Worm (Caenorhabditis elegans) whole organism, young adult: ENCODE results near the gene dph-3.

Experiments used
- C17E4.6 ChIP-seq: fragments of 200-800 bp; sonication (Bioruptor generic); IDR thresholded peaks from 2 replicates; pipeline ENCODE4 v1.3.6; 2022; ENCODE audit warnings: missing genetic modification reagents, missing genetic modification characterization, missing compliant biosample characterization
- F55B11.4 ChIP-seq: sonication (generic microtip); optimal IDR thresholded peaks from 2 replicates; lab custom pipeline; 2016; ENCODE audit warnings: missing compliant biosample characterization, missing genetic modification characterization, borderline replicate concordance; ENCODE audit not compliant: insufficient read depth
- K11D2.4 ChIP-seq: fragments of 200-800 bp; sonication (Bioruptor generic); IDR thresholded peaks from 2 replicates; pipeline ENCODE4 v1.3.6; 2022; ENCODE audit warnings: missing genetic modification reagents, missing genetic modification characterization, missing compliant biosample characterization
- Y79H2A.3 ChIP-seq: fragments of 200-800 bp; sonication (Bioruptor generic); conservative IDR thresholded peaks from 2 replicates; pipeline ENCODE4 v1.3.6; 2022; ENCODE audit warnings: missing genetic modification reagents, missing genetic modification characterization, missing compliant biosample characterization
- ZK185.1 ChIP-seq: sonication (generic microtip); optimal IDR thresholded peaks from 2 replicates; lab custom pipeline; 2016; ENCODE audit warnings: mild to moderate bottlenecking, missing genetic modification characterization, missing compliant biosample characterization; ENCODE audit not compliant: poor library complexity, severe bottlenecking
- attf-5 ChIP-seq: fragments of 200-800 bp; sonication (Bioruptor generic); optimal IDR thresholded peaks from 2 replicates; lab custom pipeline; 2018; ENCODE audit warnings: mild to moderate bottlenecking, missing genetic modification characterization, missing compliant biosample characterization
- cebp-1 ChIP-seq, 2 experiments: fragments of 200-800 bp in 1 of 2; sonication (Bioruptor generic) in 1 of 2; sonication (generic microtip) in 1 of 2; IDR thresholded peaks in 1 of 2; optimal IDR thresholded peaks in 1 of 2; 2 replicates each; pipeline versions ENCODE4 v1.3.6 to Lab custom; 2017 to 2022; ENCODE audit warnings: missing compliant biosample characterization in 2 of 2, missing genetic modification characterization in 2 of 2, mild to moderate bottlenecking in 1 of 2, missing genetic modification reagents in 1 of 2, moderate library complexity in 1 of 2
- ceh-100 ChIP-seq: fragments of 200-800 bp; sonication (Bioruptor generic); IDR thresholded peaks from 2 replicates; pipeline ENCODE4 v1.3.6; 2022; ENCODE audit warnings: missing genetic modification reagents, missing genetic modification characterization, missing compliant biosample characterization
- ceh-40 ChIP-seq: fragments of 200-800 bp; sonication (Bioruptor generic); IDR thresholded peaks from 2 replicates; pipeline ENCODE4 v1.3.6; 2022; ENCODE audit warnings: missing genetic modification characterization, missing compliant biosample characterization
- him-1 ChIP-seq: sonication (generic microtip); optimal IDR thresholded peaks from 2 replicates; lab custom pipeline; 2016; ENCODE audit warnings: missing genotype, missing genetic modification reagents, missing genetic modification characterization, missing compliant biosample characterization
- hlh-12 ChIP-seq: sonication (generic microtip); optimal IDR thresholded peaks from 2 replicates; lab custom pipeline; 2016; ENCODE audit warnings: missing genetic modification characterization, missing compliant biosample characterization
- hmg-1.2 ChIP-seq: fragments of 200-800 bp; sonication (Bioruptor generic); IDR thresholded peaks from 2 replicates; pipeline ENCODE4 v1.3.6; 2022; ENCODE audit warnings: missing genetic modification reagents, missing genetic modification characterization, missing compliant biosample characterization
- hmg-20 ChIP-seq: fragments of 200-800 bp; sonication (Bioruptor generic); IDR thresholded peaks from 2 replicates; pipeline ENCODE4 v1.3.6; 2022; ENCODE audit warnings: missing genetic modification reagents, missing genetic modification characterization, missing compliant biosample characterization
- lin-35 ChIP-seq, 3 experiments: fragments of 150-350 bp in 2 of 3; sonication (generic microtip) in 1 of 3; optimal IDR thresholded peaks; 2 replicates each; lab custom pipeline; 2014 to 2018; ENCODE audit warnings: missing biosample characterization in 3 of 3, missing genetic modification characterization in 3 of 3, missing genetic modification reagents in 3 of 3
- lir-1 ChIP-seq: fragments of 200-800 bp; sonication (Bioruptor generic); conservative IDR thresholded peaks from 2 replicates; pipeline ENCODE4 v1.3.6; 2022; ENCODE audit warnings: missing genetic modification reagents, missing genetic modification characterization, missing compliant biosample characterization
- lsl-1 ChIP-seq: fragments of 200-800 bp; sonication (Bioruptor generic); optimal IDR thresholded peaks from 2 replicates; lab custom pipeline; 2018; ENCODE audit warnings: mild to moderate bottlenecking, missing genetic modification characterization, moderate library complexity, missing compliant biosample characterization
- madf-10 ChIP-seq: sonication (generic microtip); optimal IDR thresholded peaks from 2 replicates; lab custom pipeline; 2016; ENCODE audit warnings: mild to moderate bottlenecking, missing genetic modification characterization, missing compliant biosample characterization
- mcd-1 ChIP-seq: fragments of 200-800 bp; sonication (Bioruptor generic); IDR thresholded peaks from 2 replicates; pipeline ENCODE4 v1.3.6; 2022; ENCODE audit warnings: missing genetic modification reagents, missing genetic modification characterization, missing compliant biosample characterization
- mxl-1 ChIP-seq: sonication (generic microtip); optimal IDR thresholded peaks from 2 replicates; lab custom pipeline; 2016; ENCODE audit warnings: missing genetic modification characterization, missing compliant biosample characterization
- nfya-1 ChIP-seq: sonication (generic microtip); optimal IDR thresholded peaks from 2 replicates; lab custom pipeline; 2017; ENCODE audit warnings: antibody characterized with exemption, missing compliant biosample characterization, missing genetic modification characterization, borderline replicate concordance; ENCODE audit not compliant: insufficient read depth
- nfyb-1 ChIP-seq: fragments of 200-800 bp; sonication (Bioruptor generic); IDR thresholded peaks from 2 replicates; pipeline ENCODE4 v1.3.6; 2022; ENCODE audit warnings: missing genetic modification reagents, missing genetic modification characterization, missing compliant biosample characterization
- nhr-179 ChIP-seq: sonication (generic microtip); optimal IDR thresholded peaks from 2 replicates; lab custom pipeline; 2016; ENCODE audit warnings: mild to moderate bottlenecking, missing genetic modification characterization, missing compliant biosample characterization
- nhr-80 ChIP-seq: sonication (generic microtip); optimal IDR thresholded peaks from 2 replicates; lab custom pipeline; 2016; ENCODE audit warnings: missing genetic modification characterization, missing compliant biosample characterization
- rec-8 ChIP-seq, 2 experiments: sonication (generic microtip); optimal IDR thresholded peaks; 2 replicates each; lab custom pipeline; 2016; ENCODE audit warnings: mild to moderate bottlenecking in 2 of 2, missing genetic modification characterization in 2 of 2, missing genetic modification reagents in 2 of 2, missing genotype in 2 of 2, missing biosample characterization in 1 of 2, missing compliant biosample characterization in 1 of 2, moderate library complexity in 1 of 2
- snpc-1.1 ChIP-seq: sonication (generic microtip); optimal IDR thresholded peaks from 2 replicates; lab custom pipeline; 2017; ENCODE audit warnings: missing genetic modification characterization, mild to moderate bottlenecking, missing compliant biosample characterization, antibody characterized with exemption, moderate library complexity, missing genotype, missing genetic modification reagents; ENCODE audit not compliant: insufficient read depth
- snpc-3.4 ChIP-seq: sonication (generic microtip); optimal IDR thresholded peaks from 2 replicates; lab custom pipeline; 2017; ENCODE audit warnings: missing genetic modification characterization, mild to moderate bottlenecking, missing compliant biosample characterization, antibody characterized with exemption, moderate library complexity, missing genotype, missing genetic modification reagents
- snpc-4 ChIP-seq, 5 experiments: fragments of 150-350 bp in 1 of 5; sonication (generic microtip) in 4 of 5; optimal IDR thresholded peaks; 2 replicates each; lab custom pipeline; 2014 to 2018; ENCODE audit warnings: missing genetic modification characterization in 5 of 5, missing biosample characterization in 3 of 5, antibody characterized with exemption in 2 of 5, mild to moderate bottlenecking in 2 of 5, missing compliant biosample characterization in 2 of 5, missing genotype in 2 of 5, moderate library complexity in 2 of 5, missing genetic modification reagents in 1 of 5
- sptf-2 ChIP-seq: fragments of 200-800 bp; sonication (Bioruptor generic); optimal IDR thresholded peaks from 2 replicates; lab custom pipeline; 2018; ENCODE audit warnings: mild to moderate bottlenecking, missing genetic modification characterization, missing compliant biosample characterization
- tbx-9 ChIP-seq: sonication (generic microtip); optimal IDR thresholded peaks from 2 replicates; lab custom pipeline; 2016; ENCODE audit warnings: borderline replicate concordance, missing genetic modification characterization, inconsistent platforms, missing compliant biosample characterization

dph-3 gene

ce11 chrIV:9728376-9728775, 21.4 kb downstream of the dph-3 start, which contains the start of gene nhr-100:
TSS of gene nhr-100 (plus strand) at chrIV:9728676.
- no peak for TF ChIP-seq C17E4.6 (GFP tag; lab: Robert Waterston, UW)
- no peak for TF ChIP-seq rec-8 (tag; optimal IDR thresholded peaks at IDR 0.05; lab: Kevin White, UChicago)
- TF ChIP-seq lir-1 = no peak
- TF ChIP-seq nhr-179 (tag; lab: Kevin White, UChicago) = no peak
- no peak for TF ChIP-seq snpc-3.4 (tag; lab: Kevin White, UChicago)
- no peak for TF ChIP-seq ceh-40 (GFP tag; lab: Robert Waterston, UW)
- no peak for TF ChIP-seq mcd-1 (GFP tag; lab: Robert Waterston, UW)
- no peak for TF ChIP-seq hlh-12 (tag; lab: Kevin White, UChicago)
- no peak for TF ChIP-seq hmg-20
- no peak for TF ChIP-seq him-1
- no peak for TF ChIP-seq K11D2.4 (GFP tag; lab: Robert Waterston, UW)
- no peak for TF ChIP-seq ZK185.1 (tag; lab: Kevin White, UChicago)
- TF ChIP-seq mxl-1 (tag; lab: Kevin White, UChicago) = no peak
- TF ChIP-seq nfya-1 (tag; lab: Kevin White, UChicago) = no peak
- no peak for TF ChIP-seq snpc-1.1 (tag; lab: Kevin White, UChicago)
- TF ChIP-seq madf-10 = no peak

DNA sequence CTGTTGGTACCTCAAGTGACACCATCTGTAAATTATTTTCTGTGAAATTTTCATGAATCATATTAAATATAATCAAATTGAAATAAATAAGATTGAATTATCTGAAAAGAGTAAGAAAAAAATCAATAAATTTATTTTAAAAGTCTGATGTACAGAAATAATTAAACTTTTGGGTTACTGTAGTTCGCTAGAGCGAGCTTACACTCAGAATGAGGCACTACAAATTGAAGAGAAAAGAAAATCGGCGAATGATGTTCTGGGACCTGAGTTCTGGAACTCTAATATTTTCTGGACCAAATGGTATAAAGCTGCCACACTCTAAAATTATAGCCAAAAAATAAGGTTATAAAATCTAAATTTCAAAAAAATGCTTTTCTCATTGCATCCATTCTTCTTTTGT, 27.0 kb downstream of the dph-3 start:
- TF ChIP-seq sptf-2 (GFP tag; lab: Kevin White, UChicago) (no peak), snpc-4 (GFP tag; optimal IDR thresholded peaks at IDR 0.05; lab: Kevin White, UChicago) (no peak), snpc-4 (tag; optimal IDR thresholded peaks at IDR 0.05; lab: Kevin White, UChicago) (peak in 1 of 4 experiments; percentile 7), ceh-100 (GFP tag; lab: Robert Waterston, UW) (peak; percentile 64), ceh-40 (GFP tag; lab: Robert Waterston, UW) (no peak), lsl-1 (GFP tag; lab: Kevin White, UChicago) (peak; percentile 84), mcd-1 (GFP tag; lab: Robert Waterston, UW) (0 out of 2 replicates have a peak, but pooled peaks have one; percentile 26), him-1 (peak; percentile 9)

- no peak for TF ChIP-seq Y79H2A.3 (GFP tag; lab: Robert Waterston, UW)
- peak; percentile 9; the same call in 1 of the 2 replicates for TF ChIP-seq hmg-1.2 (GFP tag; lab: Robert Waterston, UW)
- TF ChIP-seq, all 124 proteins: peak for 1
Measured at ce11 chrIV:9734861-9735260, 27.9 kb downstream of the dph-3 start.

DNA sequence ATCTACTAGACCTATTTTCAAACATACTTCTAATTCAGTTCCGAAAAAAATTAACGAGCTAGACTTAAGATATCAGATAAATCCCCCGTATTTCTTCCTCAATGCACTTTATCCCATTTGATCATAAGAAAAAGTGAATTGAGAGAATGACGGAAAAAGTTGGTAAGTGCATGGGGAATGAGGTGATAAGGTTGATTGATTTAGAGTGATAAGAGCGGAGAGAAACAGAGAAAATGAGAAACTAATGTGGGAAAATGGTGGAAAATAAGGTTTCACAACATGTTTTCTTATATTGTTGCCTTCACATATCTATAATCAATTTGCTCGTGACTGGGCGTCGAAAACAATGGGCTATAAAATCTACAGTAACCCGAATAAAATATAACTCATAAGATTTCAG, 28.8 kb downstream of the dph-3 start:
- TF ChIP-seq nfyb-1 (0 out of 2 replicates have a peak, but pooled peaks have one; percentile 17), nhr-80 (tag; lab: Kevin White, UChicago) (peak; percentile 49), lin-35 (GFP tag; optimal IDR thresholded peaks at IDR 0.05; lab: Kevin White, UChicago) (no peak), F55B11.4 (tag; lab: Kevin White, UChicago) (no peak), attf-5 (GFP tag; lab: Kevin White, UChicago) (peak; percentile 30), cebp-1 (GFP tag; IDR thresholded peaks at IDR 0.05; lab: Robert Waterston, UW) (peak; percentile 24; the same call in 1 of the 2 replicates), cebp-1 (tag; optimal IDR thresholded peaks at IDR 0.05; lab: Kevin White, UChicago) (peak; percentile 77)

DNA sequence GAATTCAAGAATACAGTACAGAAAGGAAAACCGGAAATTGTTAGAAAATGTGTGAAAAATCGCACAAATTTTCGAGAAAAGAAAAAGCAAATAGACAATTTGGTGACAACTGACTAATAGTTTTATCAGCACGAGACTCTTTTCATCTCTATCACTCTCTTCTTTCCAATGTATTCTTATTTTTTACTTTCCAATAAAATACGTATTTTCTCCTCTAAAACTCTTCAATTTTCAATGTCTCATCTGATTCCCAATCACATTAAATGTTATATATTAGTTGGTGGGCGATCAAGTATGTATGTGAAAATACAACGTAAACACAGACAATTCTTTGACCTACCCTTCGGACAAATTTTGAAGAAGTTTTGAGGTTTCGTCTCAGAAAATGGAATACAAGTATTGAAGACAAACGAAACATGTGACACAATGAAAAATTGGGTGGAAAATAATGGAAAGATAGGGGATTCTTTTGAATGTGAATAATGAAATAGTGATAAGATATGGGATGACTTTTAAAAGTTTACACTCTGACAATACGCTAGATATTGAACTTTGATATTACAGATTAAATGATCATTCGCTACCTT, 30.4 kb downstream of the dph-3 start, which contains the start of gene cka-1:
TSS of gene cka-1 (minus strand) at position 418 of the 587 bp plus-strand sequence.
- peak; percentile 2 for TF ChIP-seq attf-5 (GFP tag; lab: Kevin White, UChicago)
- peak; percentile 46; the same call in 1 of the 2 replicates for TF ChIP-seq hmg-1.2 (GFP tag; lab: Robert Waterston, UW)
- TF ChIP-seq nhr-80 (tag; lab: Kevin White, UChicago) = peak; percentile 51
- no peak for TF ChIP-seq tbx-9 (tag; lab: Kevin White, UChicago)
